Fruit fly (Drosophila melanogaster) whole organism, embryonic: ENCODE data around the gene MESK4.
A peak's percentile ranks its signal among the peaks of the same experiment; 100 is the strongest.

Source experiments
- Ada2b ChIP-seq: fragments of 200-800 bp; sonication (Bioruptor generic); IDR thresholded peaks from 2 replicates; pipeline ENCODE4 v1.3.6; 2022; ENCODE audit warnings: missing biosample characterization, missing genetic modification characterization
- CG11723 ChIP-seq: fragments of 200-800 bp; sonication (Bioruptor generic); optimal IDR thresholded peaks from 2 replicates; lab custom pipeline; 2017; ENCODE audit warnings: missing biosample characterization, mild to moderate bottlenecking, missing genetic modification characterization
- CG13894 ChIP-seq: fragments of 200-800 bp; sonication (Bioruptor generic); optimal IDR thresholded peaks from 3 replicates; lab custom pipeline; 2018; ENCODE audit warnings: missing biosample characterization, mild to moderate bottlenecking, missing genetic modification characterization, moderate library complexity
- CG14050 ChIP-seq: fragments of 200-800 bp; sonication (Bioruptor generic); IDR thresholded peaks from 3 replicates; pipeline ENCODE4 v1.3.6; 2022; ENCODE audit warnings: missing biosample characterization, missing genetic modification characterization
- CG1602 ChIP-seq: fragments of 200-800 bp; sonication (Bioruptor generic); optimal IDR thresholded peaks from 3 replicates; lab custom pipeline; 2016; ENCODE audit warnings: missing biosample characterization, missing genetic modification characterization
- CG1832 ChIP-seq: fragments of 200-800 bp; sonication (Bioruptor generic); optimal IDR thresholded peaks from 2 replicates; lab custom pipeline; 2017; ENCODE audit warnings: missing biosample characterization, mild to moderate bottlenecking, missing genetic modification characterization, inconsistent platforms
- CG2120 ChIP-seq: fragments of 200-800 bp; sonication (Bioruptor generic); optimal IDR thresholded peaks from 3 replicates; lab custom pipeline; 2016; ENCODE audit warnings: missing biosample characterization, missing genetic modification characterization
- CG2678 ChIP-seq: fragments of 200-800 bp; sonication (Bioruptor generic); optimal IDR thresholded peaks from 3 replicates; lab custom pipeline; 2019; ENCODE audit warnings: missing biosample characterization, mild to moderate bottlenecking, missing genetic modification characterization, moderate library complexity
- CG2875 ChIP-seq: fragments of 200-800 bp; sonication (Bioruptor generic); optimal IDR thresholded peaks from 2 replicates; lab custom pipeline; 2017; ENCODE audit warnings: missing biosample characterization, mild to moderate bottlenecking, missing genetic modification characterization, missing genetic modification reagents
- CG4360 ChIP-seq: fragments of 200-800 bp; sonication (Bioruptor generic); IDR thresholded peaks from 2 replicates; pipeline ENCODE4 v1.3.6; 2022; ENCODE audit warnings: missing biosample characterization, missing genetic modification characterization
- CG6689 ChIP-seq: fragments of 200-800 bp; sonication (Bioruptor generic); IDR thresholded peaks from 2 replicates; pipeline ENCODE4 v1.3.6; 2022; ENCODE audit warnings: missing biosample characterization, missing genetic modification characterization
- CG7271 ChIP-seq: fragments of 200-800 bp; sonication (Bioruptor generic); optimal IDR thresholded peaks from 2 replicates; lab custom pipeline; 2018; ENCODE audit warnings: missing biosample characterization, mild to moderate bottlenecking, missing genetic modification characterization, moderate library complexity
- CG7357 ChIP-seq: fragments of 200-800 bp; sonication (Bioruptor generic); IDR thresholded peaks from 3 replicates; pipeline ENCODE4 v1.3.6; 2022; ENCODE audit warnings: missing biosample characterization, missing genetic modification characterization
- CG7556 ChIP-seq: fragments of 200-800 bp; sonication (Bioruptor generic); optimal IDR thresholded peaks from 2 replicates; lab custom pipeline; 2017; ENCODE audit warnings: missing biosample characterization, mild to moderate bottlenecking, missing genetic modification characterization
- CG8359 ChIP-seq: fragments of 200-800 bp; sonication (Bioruptor generic); optimal IDR thresholded peaks from 2 replicates; lab custom pipeline; 2017; ENCODE audit warnings: missing biosample characterization, mild to moderate bottlenecking, missing genetic modification characterization, borderline replicate concordance
- Deaf1 ChIP-seq: fragments of 200-800 bp; optimal IDR thresholded peaks from 3 replicates; lab custom pipeline; 2019; ENCODE audit warnings: missing biosample characterization, mild to moderate bottlenecking, missing genetic modification characterization, moderate library complexity
- Dfd ChIP-seq, 2 experiments: fragments of >200 bp; optimal IDR thresholded peaks; 2 replicates each; lab custom pipeline; 2017; ENCODE audit warnings: missing biosample characterization in 2 of 2, missing genetic modification characterization in 2 of 2
- E2f2 ChIP-seq: fragments of 200-800 bp; sonication (Bioruptor generic); IDR thresholded peaks from 2 replicates; pipeline ENCODE4 v1.3.6; 2022; ENCODE audit warnings: missing biosample characterization, missing genetic modification characterization
- H15 ChIP-seq: fragments of 200-800 bp; sonication (Bioruptor generic); IDR thresholded peaks from 3 replicates; pipeline ENCODE4 v1.3.6; 2022; ENCODE audit warnings: missing biosample characterization, missing genetic modification characterization
- HLH3B ChIP-seq: fragments of 200-800 bp; sonication (Bioruptor generic); IDR thresholded peaks from 2 replicates; pipeline ENCODE4 v1.3.6; 2022; ENCODE audit warnings: missing biosample characterization, missing genetic modification characterization
- Mes4 ChIP-seq: fragments of 200-800 bp; sonication (Bioruptor generic); optimal IDR thresholded peaks from 2 replicates; lab custom pipeline; 2016; ENCODE audit warnings: missing biosample characterization, missing genetic modification characterization
- Myb ChIP-seq: fragments of 200-800 bp; sonication (Bioruptor generic); optimal IDR thresholded peaks from 2 replicates; lab custom pipeline; 2016; ENCODE audit warnings: missing biosample characterization, missing genetic modification characterization
- Ravus ChIP-seq: fragments of 200-800 bp; sonication (Bioruptor generic); IDR thresholded peaks from 2 replicates; pipeline ENCODE4 v1.3.6; 2022; ENCODE audit warnings: missing biosample characterization, missing genetic modification characterization
- abd-A ChIP-seq: fragments of 200-800 bp; sonication (Bioruptor generic); optimal IDR thresholded peaks from 3 replicates; lab custom pipeline; 2019; ENCODE audit warnings: missing biosample characterization, mild to moderate bottlenecking, missing genetic modification characterization, moderate library complexity
- az2 ChIP-seq: fragments of 200-800 bp; sonication (Bioruptor generic); optimal IDR thresholded peaks from 3 replicates; lab custom pipeline; 2016; ENCODE audit warnings: missing biosample characterization, missing genetic modification characterization
- chn ChIP-seq: fragments of 200-800 bp; sonication (Bioruptor generic); optimal IDR thresholded peaks from 2 replicates; lab custom pipeline; 2016; ENCODE audit warnings: missing biosample characterization, missing genetic modification characterization
- ci ChIP-seq: fragments of 200-800 bp; sonication (Bioruptor generic); IDR thresholded peaks from 3 replicates; pipeline ENCODE4 v1.3.6; 2022; ENCODE audit warnings: missing biosample characterization, missing genetic modification characterization
- esg ChIP-seq: fragments of 200-800 bp; sonication (Bioruptor generic); conservative IDR thresholded peaks from 2 replicates; pipeline ENCODE4 v1.3.6; 2022; ENCODE audit warnings: missing biosample characterization, missing genetic modification characterization
- fd102C ChIP-seq: fragments of 200-800 bp; sonication (Bioruptor generic); optimal IDR thresholded peaks from 2 replicates; lab custom pipeline; 2018; ENCODE audit warnings: missing biosample characterization, mild to moderate bottlenecking, missing genetic modification characterization, moderate library complexity
- fru ChIP-seq: fragments of >200 bp; optimal IDR thresholded peaks from 2 replicates; lab custom pipeline; 2017
- ftz-f1 ChIP-seq: fragments of 200-800 bp; sonication (Bioruptor generic); optimal IDR thresholded peaks from 2 replicates; lab custom pipeline; 2016; ENCODE audit warnings: missing biosample characterization, missing genetic modification characterization
- gcm ChIP-seq: fragments of 200-800 bp; sonication (Bioruptor generic); optimal IDR thresholded peaks from 2 replicates; lab custom pipeline; 2019; ENCODE audit warnings: missing biosample characterization, mild to moderate bottlenecking, missing genetic modification characterization, moderate library complexity
- gcm2 ChIP-seq: fragments of 200-800 bp; sonication (Bioruptor generic); optimal IDR thresholded peaks from 2 replicates; lab custom pipeline; 2016; ENCODE audit warnings: missing biosample characterization, missing genetic modification characterization
- grn ChIP-seq: fragments of 200-800 bp; sonication (Bioruptor generic); optimal IDR thresholded peaks from 3 replicates; lab custom pipeline; 2017; ENCODE audit warnings: missing biosample characterization, missing genetic modification characterization
- gro ChIP-seq: fragments of 200-800 bp; sonication (Bioruptor generic); optimal IDR thresholded peaks from 2 replicates; lab custom pipeline; 2016; ENCODE audit warnings: missing biosample characterization, missing genetic modification characterization
- knrl ChIP-seq: fragments of 200-800 bp; sonication (Bioruptor generic); IDR thresholded peaks from 3 replicates; pipeline ENCODE4 v1.3.6; 2022; ENCODE audit warnings: missing biosample characterization, missing genetic modification characterization; ENCODE audit not compliant: partially characterized antibody
- mirr ChIP-seq: fragments of 200-800 bp; sonication (Bioruptor generic); optimal IDR thresholded peaks from 3 replicates; lab custom pipeline; 2018; ENCODE audit warnings: missing biosample characterization, mild to moderate bottlenecking, missing genetic modification characterization
- nau ChIP-seq: fragments of 200-800 bp; sonication (Bioruptor generic); optimal IDR thresholded peaks from 3 replicates; lab custom pipeline; 2017; ENCODE audit warnings: missing biosample characterization, mild to moderate bottlenecking, missing genetic modification characterization, missing genetic modification reagents
- odd ChIP-seq: fragments of 200-800 bp; sonication (Bioruptor generic); optimal IDR thresholded peaks from 2 replicates; lab custom pipeline; 2017; ENCODE audit warnings: missing biosample characterization, mild to moderate bottlenecking, missing genetic modification characterization
- prd ChIP-seq, 3 experiments: fragments of >200 bp in 2 of 3; fragments of 200-800 bp in 1 of 3; sonication (Bioruptor generic) in 1 of 3; optimal IDR thresholded peaks in 2 of 3; IDR thresholded peaks in 1 of 3; 2 replicates in 2 of 3; 3 replicates in 1 of 3; pipeline versions ENCODE4 v1.3.6 to Lab custom; 2017 to 2022; ENCODE audit warnings: missing biosample characterization in 1 of 3, missing genetic modification characterization in 1 of 3
- scrt ChIP-seq: fragments of 200-800 bp; sonication (Bioruptor generic); optimal IDR thresholded peaks from 2 replicates; lab custom pipeline; 2018; ENCODE audit warnings: missing biosample characterization, mild to moderate bottlenecking, missing genetic modification characterization, moderate library complexity
- sens-2 ChIP-seq: fragments of 200-800 bp; sonication (Bioruptor generic); IDR thresholded peaks from 2 replicates; pipeline ENCODE4 v1.3.6; 2022; ENCODE audit warnings: missing biosample characterization, missing genetic modification characterization
- sr ChIP-seq: fragments of 200-800 bp; sonication (Bioruptor generic); IDR thresholded peaks from 3 replicates; pipeline ENCODE4 v1.3.6; 2022; ENCODE audit warnings: missing biosample characterization, missing genetic modification characterization
- stc ChIP-seq: fragments of 200-800 bp; sonication (Bioruptor generic); IDR thresholded peaks from 2 replicates; pipeline ENCODE4 v1.3.6; 2022; ENCODE audit warnings: missing biosample characterization, missing genetic modification characterization
- wek ChIP-seq: fragments of 200-800 bp; sonication (Bioruptor generic); optimal IDR thresholded peaks from 3 replicates; lab custom pipeline; 2018; ENCODE audit warnings: missing biosample characterization, mild to moderate bottlenecking, missing genetic modification characterization, moderate library complexity
- zen2 ChIP-seq: fragments of 200-800 bp; sonication (Bioruptor generic); IDR thresholded peaks from 3 replicates; pipeline ENCODE4 v1.3.6; 2022; ENCODE audit warnings: missing biosample characterization, missing genetic modification characterization; ENCODE audit not compliant: partially characterized antibody
- zfh2 ChIP-seq: fragments of 200-800 bp; sonication (Bioruptor generic); optimal IDR thresholded peaks from 2 replicates; lab custom pipeline; 2016; ENCODE audit warnings: missing biosample characterization, missing genetic modification characterization

The MESK4 gene

dm6 chr3R:17002218-17003110 lies 13.8 kb downstream of the MESK4 start, which contains the start of the genes Sf3a1 and Irc (continued):
- no peak for TF ChIP-seq abd-A (tag; lab: Kevin White, UChicago)
- TF ChIP-seq HLH3B (GFP tag; lab: Robert Waterston, UW) = no peak
- no peak for TF ChIP-seq CG7357 (GFP tag; lab: Robert Waterston, UW)
- no peak for TF ChIP-seq fd102C (GFP tag; lab: Kevin White, UChicago)
- no peak for TF ChIP-seq CG6689 (GFP tag; lab: Robert Waterston, UW)
- no peak for TF ChIP-seq CG2875
- TF ChIP-seq ftz-f1 (GFP tag; lab: Kevin White, UChicago) = peak; percentile 2
- TF ChIP-seq gro = peak; percentile 52
- no peak for TF ChIP-seq CG7271 (tag; lab: Kevin White, UChicago)
- TF ChIP-seq sens-2 = no peak
- TF ChIP-seq CG11723 = no peak
- peak; percentile 95 for TF ChIP-seq zen2
- TF ChIP-seq CG7556 (GFP tag; lab: Kevin White, UChicago) = no peak
- peak; percentile 47; the same call in 2 of the 3 replicates for TF ChIP-seq sr (GFP tag; lab: Robert Waterston, UW)
- TF ChIP-seq knrl = peak; percentile 95

DNA sequence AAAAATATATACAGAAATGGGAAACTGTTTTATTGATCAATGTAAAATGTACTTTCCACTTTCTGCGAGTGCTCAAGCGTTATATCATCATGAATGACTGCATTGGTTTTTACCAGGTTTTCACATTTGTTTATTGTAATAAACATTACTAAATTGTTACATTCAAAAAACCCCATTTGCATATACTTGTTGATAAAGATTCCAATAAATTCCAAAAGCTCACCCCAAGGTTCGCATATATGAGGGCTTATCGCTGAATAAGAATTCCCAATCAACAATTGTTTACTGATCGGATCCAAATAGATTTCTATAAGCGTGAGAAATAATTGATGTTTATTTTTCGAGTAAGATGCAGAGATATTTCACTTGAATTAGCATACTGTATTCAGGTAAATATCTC lies 14.9 kb downstream of the MESK4 start:
- TF ChIP-seq CG14050 (GFP tag; lab: Robert Waterston, UW) = no peak
- TF ChIP-seq Myb (GFP tag; lab: Kevin White, UChicago) = no peak
- no peak for TF ChIP-seq fru (lab: Kevin White, UChicago)
- no peak for TF ChIP-seq stc (GFP tag; lab: Robert Waterston, UW)
- TF ChIP-seq Dfd (GFP tag; optimal IDR thresholded peaks at IDR 0.05; lab: Kevin White, UChicago) = no peak
- TF ChIP-seq CG8359 (GFP tag; lab: Kevin White, UChicago) = no peak
- TF ChIP-seq, all 482 proteins: peak for 0

DNA sequence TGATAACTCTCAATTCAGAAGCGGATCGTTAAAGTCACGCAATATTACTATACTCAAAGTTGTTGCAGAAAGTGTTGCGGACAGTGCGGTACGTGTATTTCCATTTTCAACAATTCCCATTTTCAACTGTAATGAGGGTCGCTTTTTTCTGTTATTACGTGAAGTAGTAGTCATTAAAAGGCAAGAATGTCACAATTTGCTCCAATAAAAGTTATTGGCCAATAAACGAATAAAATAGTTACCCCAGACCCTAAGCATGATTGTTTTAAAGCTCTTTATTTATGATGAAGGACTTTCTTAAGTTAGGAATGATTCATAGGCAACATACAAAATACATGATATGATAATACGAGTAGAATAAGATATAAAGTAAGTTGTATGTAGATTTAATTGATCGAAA lies 18.7 kb downstream of the MESK4 start:
- TF ChIP-seq odd = peak; percentile 4
- no peak for TF ChIP-seq Deaf1 (tag; lab: Kevin White, UChicago)
- TF ChIP-seq H15 (GFP tag; lab: Robert Waterston, UW) = no peak
- no peak for TF ChIP-seq Ravus (GFP tag; lab: Robert Waterston, UW)
- no peak for TF ChIP-seq zfh2
- TF ChIP-seq nau (GFP tag; lab: Kevin White, UChicago) = no peak
- TF ChIP-seq chn (GFP tag; lab: Kevin White, UChicago) = no peak
- no peak for TF ChIP-seq gcm2 (GFP tag; lab: Kevin White, UChicago)
- peak; percentile 12 for TF ChIP-seq wek
- no peak for TF ChIP-seq CG1832 (GFP tag; lab: Kevin White, UChicago)
- TF ChIP-seq prd (optimal IDR thresholded peaks at IDR 0.05; lab: Kevin White, UChicago) = no peak
- no peak for TF ChIP-seq prd (GFP tag; IDR thresholded peaks at IDR 0.05; lab: Robert Waterston, UW)
- no peak for TF ChIP-seq az2 (GFP tag; lab: Kevin White, UChicago)
- no peak for TF ChIP-seq ci (GFP tag; lab: Robert Waterston, UW)
- TF ChIP-seq Mes4 (GFP tag; lab: Kevin White, UChicago) = no peak
- TF ChIP-seq CG4360 (GFP tag; lab: Robert Waterston, UW) = no peak
- TF ChIP-seq CG8359 (GFP tag; lab: Kevin White, UChicago) = no peak
- TF ChIP-seq CG1602 (GFP tag; lab: Kevin White, UChicago) = no peak
- TF ChIP-seq CG13894 (tag; lab: Kevin White, UChicago) = peak; percentile 60
- no peak for TF ChIP-seq CG2120 (GFP tag; lab: Kevin White, UChicago)
- no peak for TF ChIP-seq Ada2b (GFP tag; lab: Robert Waterston, UW)
- no peak for TF ChIP-seq scrt
- TF ChIP-seq grn (GFP tag; lab: Kevin White, UChicago) = no peak
- peak; percentile 71 for TF ChIP-seq CG2678 (tag; lab: Kevin White, UChicago)
- no peak for TF ChIP-seq E2f2 (GFP tag; lab: Robert Waterston, UW)
- TF ChIP-seq gcm = no peak
- TF ChIP-seq mirr (GFP tag; lab: Kevin White, UChicago) = no peak
- TF ChIP-seq esg (GFP tag; lab: Robert Waterston, UW) = no peak
